In genomic region chr2L:3573172-3573755, dm6 we compare ENCODE assay signal across 5 fruit fly cellular contexts.
A peak's percentile ranks its signal among the peaks of the same experiment; 100 is the strongest.
TF ChIP-seq lines count a peak whose summit lies in the region.

No protein-coding gene starts in this region.

- TF ChIP-seq CTCF in whole organism, embryonic (GFP tag; optimal IDR thresholded peaks at IDR 0.05; lab: Kevin White, UChicago): no peak

TF ChIP-seq in whole organism, adult, 20 proteins besides CTCF, POLR2A, EP300 and RAD21 (continues in another document):
- peak; percentile 71 for TF ChIP-seq CG12768 (GFP tag; optimal IDR thresholded peaks at IDR 0.05; lab: Kevin White, UChicago)
- peak; percentile 71 for TF ChIP-seq Hr96 (GFP tag; optimal IDR thresholded peaks at IDR 0.05; lab: Kevin White, UChicago)
- TF ChIP-seq CG7101 (tag; optimal IDR thresholded peaks at IDR 0.05; lab: Kevin White, UChicago): peak; percentile 72
- no peak for TF ChIP-seq ovo (GFP tag; optimal IDR thresholded peaks at IDR 0.05; lab: Kevin White, UChicago)
- no peak for TF ChIP-seq bab1 (GFP tag; optimal IDR thresholded peaks at IDR 0.05; lab: Kevin White, UChicago)
- TF ChIP-seq pad (GFP tag; optimal IDR thresholded peaks at IDR 0.05; lab: Kevin White, UChicago): peak; percentile 7
- no peak for TF ChIP-seq CG1620 (GFP tag; optimal IDR thresholded peaks at IDR 0.05; lab: Kevin White, UChicago)
- no peak for TF ChIP-seq kay (GFP tag; lab: Kevin White, UChicago; ENCODE audit: borderline replicate concordance)
- TF ChIP-seq CG5204 (GFP tag; optimal IDR thresholded peaks at IDR 0.05; lab: Kevin White, UChicago): peak; percentile 88
- TF ChIP-seq CG14711 (tag; optimal IDR thresholded peaks at IDR 0.05; lab: Kevin White, UChicago): peak; percentile 50
- TF ChIP-seq toe (GFP tag; optimal IDR thresholded peaks at IDR 0.05; lab: Kevin White, UChicago): peak; percentile 67
- TF ChIP-seq Mnt (GFP tag; optimal IDR thresholded peaks at IDR 0.05; lab: Kevin White, UChicago): peak; percentile 48
- TF ChIP-seq cnc (optimal IDR thresholded peaks at IDR 0.05; lab: Kevin White, UChicago): no peak
- TF ChIP-seq CG33017 (tag; optimal IDR thresholded peaks at IDR 0.05; lab: Kevin White, UChicago): peak; percentile 72
- peak; percentile 67 for TF ChIP-seq CG7045 (GFP tag; optimal IDR thresholded peaks at IDR 0.05; lab: Kevin White, UChicago)
- peak; percentile 77 for TF ChIP-seq Clk (GFP tag; optimal IDR thresholded peaks at IDR 0.05; lab: Kevin White, UChicago)
- TF ChIP-seq Crg-1 (GFP tag; optimal IDR thresholded peaks at IDR 0.05; lab: Kevin White, UChicago): peak; percentile 3
- TF ChIP-seq cic (GFP tag; optimal IDR thresholded peaks at IDR 0.05; lab: Kevin White, UChicago): peak; percentile 52

TF ChIP-seq in whole organism, embryonic, 481 proteins besides CTCF, POLR2A, EP300 and RAD21 (continues in another document):
- TF ChIP-seq ro (GFP tag; IDR thresholded peaks at IDR 0.05; lab: Robert Waterston, UW): no peak
- TF ChIP-seq p53 (GFP tag; optimal IDR thresholded peaks at IDR 0.05; lab: Kevin White, UChicago): no peak
- TF ChIP-seq inv (GFP tag; IDR thresholded peaks at IDR 0.05; lab: Robert Waterston, UW; ENCODE audit: partially characterized antibody): no peak
- peak; percentile 21 for TF ChIP-seq kah (GFP tag; optimal IDR thresholded peaks at IDR 0.05; lab: Kevin White, UChicago)
- TF ChIP-seq dysf (GFP tag; IDR thresholded peaks at IDR 0.05; lab: Robert Waterston, UW): peak; percentile 79
- no peak for TF ChIP-seq CG4360 (GFP tag; IDR thresholded peaks at IDR 0.05; lab: Robert Waterston, UW)
- peak; percentile 17 for TF ChIP-seq HLH54F (GFP tag; optimal IDR thresholded peaks at IDR 0.05; lab: Kevin White, UChicago)
- peak; percentile 70 for TF ChIP-seq nerfin-1 (tag; optimal IDR thresholded peaks at IDR 0.05; lab: Kevin White, UChicago)
- TF ChIP-seq yki (optimal IDR thresholded peaks at IDR 0.05; lab: Kevin White, UChicago): no peak
- no peak for TF ChIP-seq CG11560 (tag; IDR thresholded peaks at IDR 0.05; lab: Robert Waterston, UW)
- TF ChIP-seq unc-4 (GFP tag; IDR thresholded peaks at IDR 0.05; lab: Robert Waterston, UW; ENCODE audit: partially characterized antibody): no peak
- TF ChIP-seq sens (GFP tag; lab: Kevin White, UChicago): peak; percentile 79
- TF ChIP-seq CG11085 (GFP tag; IDR thresholded peaks at IDR 0.05; lab: Robert Waterston, UW): no peak
- TF ChIP-seq CG10654 (GFP tag; optimal IDR thresholded peaks at IDR 0.05; lab: Kevin White, UChicago): peak; percentile 47
- no peak for TF ChIP-seq CG18011 (GFP tag; optimal IDR thresholded peaks at IDR 0.05; lab: Kevin White, UChicago)
- peak; percentile 66 for TF ChIP-seq shn (GFP tag; optimal IDR thresholded peaks at IDR 0.05; lab: Kevin White, UChicago)
- TF ChIP-seq CG7963 (GFP tag; IDR thresholded peaks at IDR 0.05; lab: Robert Waterston, UW; ENCODE audit: partially characterized antibody): no peak
- no peak; the same call in 1 of the 2 replicates for TF ChIP-seq Nf-YA (GFP tag; IDR thresholded peaks at IDR 0.05; lab: Robert Waterston, UW)
- TF ChIP-seq ken (GFP tag; IDR thresholded peaks at IDR 0.05; lab: Robert Waterston, UW): peak; percentile 48; the same call in 2 of the 3 replicates

TF ChIP-seq in whole organism, prepupa, 60 proteins besides CTCF, POLR2A, EP300 and RAD21 (continues in another document):
- TF ChIP-seq Sox15 (GFP tag; optimal IDR thresholded peaks at IDR 0.05; lab: Kevin White, UChicago) (peak; percentile 30), CG11294 (GFP tag; IDR thresholded peaks at IDR 0.05; lab: Robert Waterston, UW) (peak; percentile 38; the same call in 1 of the 2 replicates), eg (GFP tag; IDR thresholded peaks at IDR 0.05; lab: Robert Waterston, UW) (peak; percentile 63; the same call in 2 of the 3 replicates), CG32006 (GFP tag; optimal IDR thresholded peaks at IDR 0.05; lab: Kevin White, UChicago) (peak; percentile 60), Hr39 (GFP tag; optimal IDR thresholded peaks at IDR 0.05; lab: Kevin White, UChicago) (peak; percentile 71), acj6 (GFP tag; optimal IDR thresholded peaks at IDR 0.05; lab: Kevin White, UChicago) (peak; percentile 49), fd59A (GFP tag; optimal IDR thresholded peaks at IDR 0.05; lab: Kevin White, UChicago) (peak; percentile 25), CG6808 (GFP tag; optimal IDR thresholded peaks at IDR 0.05; lab: Kevin White, UChicago) (no peak), Lpt (GFP tag; optimal IDR thresholded peaks at IDR 0.05; lab: Kevin White, UChicago) (no peak), CG1621 (tag; optimal IDR thresholded peaks at IDR 0.05; lab: Kevin White, UChicago) (no peak), CG31627 (GFP tag; optimal IDR thresholded peaks at IDR 0.05; lab: Kevin White, UChicago) (peak; percentile 69), CG6276 (GFP tag; optimal IDR thresholded peaks at IDR 0.05; lab: Kevin White, UChicago) (no peak), Ets96B (tag; optimal IDR thresholded peaks at IDR 0.05; lab: Kevin White, UChicago) (peak; percentile 42), achi (GFP tag; optimal IDR thresholded peaks at IDR 0.05; lab: Kevin White, UChicago) (peak; percentile 22), CG16779 (tag; optimal IDR thresholded peaks at IDR 0.05; lab: Kevin White, UChicago) (no peak), CG9139 (GFP tag; optimal IDR thresholded peaks at IDR 0.05; lab: Kevin White, UChicago) (no peak), fd85E (GFP tag; optimal IDR thresholded peaks at IDR 0.05; lab: Kevin White, UChicago) (no peak), Gug (GFP tag; IDR thresholded peaks at IDR 0.05; lab: Robert Waterston, UW) (no peak), vri (GFP tag; optimal IDR thresholded peaks at IDR 0.05; lab: Kevin White, UChicago) (peak; percentile 27), Eip93F (GFP tag; optimal IDR thresholded peaks at IDR 0.05; lab: Kevin White, UChicago) (no peak)

TF ChIP-seq in whole organism, pupa, 21 proteins besides CTCF, POLR2A, EP300 and RAD21:
- TF ChIP-seq CG13204 (GFP tag; optimal IDR thresholded peaks at IDR 0.05; lab: Kevin White, UChicago) (no peak), Snoo (tag; optimal IDR thresholded peaks at IDR 0.05; lab: Kevin White, UChicago) (peak; percentile 56), CG15710 (tag; optimal IDR thresholded peaks at IDR 0.05; lab: Kevin White, UChicago) (peak; percentile 51), D1 (tag; optimal IDR thresholded peaks at IDR 0.05; lab: Kevin White, UChicago) (no peak), CG14655 (GFP tag; optimal IDR thresholded peaks at IDR 0.05; lab: Kevin White, UChicago) (peak; percentile 54), fd96Ca (GFP tag; IDR thresholded peaks at IDR 0.05; lab: Robert Waterston, UW) (no peak), CG9948 (tag; optimal IDR thresholded peaks at IDR 0.05; lab: Kevin White, UChicago) (peak; percentile 32), CG32121 (GFP tag; IDR thresholded peaks at IDR 0.05; lab: Robert Waterston, UW) (no peak), CG4496 (GFP tag; IDR thresholded peaks at IDR 0.05; lab: Robert Waterston, UW) (peak; percentile 43; the same call in 1 of the 3 replicates), rn (GFP tag; IDR thresholded peaks at IDR 0.05; lab: Robert Waterston, UW) (no peak), CG12605 (GFP tag; IDR thresholded peaks at IDR 0.05; lab: Robert Waterston, UW) (no peak), CG17806 (tag; optimal IDR thresholded peaks at IDR 0.05; lab: Kevin White, UChicago) (peak; percentile 29), Ets98B (GFP tag; IDR thresholded peaks at IDR 0.05; lab: Robert Waterston, UW) (0 out of 2 replicates have a peak, but pooled peaks have one; percentile 18), CG8301 (tag; optimal IDR thresholded peaks at IDR 0.05; lab: Kevin White, UChicago) (peak; percentile 41), Pif1B (GFP tag; optimal IDR thresholded peaks at IDR 0.05; lab: Kevin White, UChicago) (no peak), EcR (GFP tag; optimal IDR thresholded peaks at IDR 0.05; lab: Kevin White, UChicago) (no peak), CG34367 (tag; optimal IDR thresholded peaks at IDR 0.05; lab: Kevin White, UChicago) (no peak), CG10348 (GFP tag; IDR thresholded peaks at IDR 0.05; lab: Robert Waterston, UW) (no peak), gl (tag; optimal IDR thresholded peaks at IDR 0.05; lab: Kevin White, UChicago) (no peak), Pif1A (GFP tag; optimal IDR thresholded peaks at IDR 0.05; lab: Kevin White, UChicago) (peak; percentile 18), CG8159 (tag; optimal IDR thresholded peaks at IDR 0.05; lab: Kevin White, UChicago) (peak; percentile 56)

TF ChIP-seq in whole organism, wandering third instar larva, 38 proteins besides CTCF, POLR2A, EP300 and RAD21 (continues in another document):
- TF ChIP-seq foxo (GFP tag; optimal IDR thresholded peaks at IDR 0.05; lab: Kevin White, UChicago) (peak in 1 of 2 experiments; percentile 57), Rel (GFP tag; optimal IDR thresholded peaks at IDR 0.05; lab: Kevin White, UChicago) (no peak), Rel (tag; optimal IDR thresholded peaks at IDR 0.05; lab: Kevin White, UChicago) (peak; percentile 52), fru (GFP tag; optimal IDR thresholded peaks at IDR 0.05; lab: Kevin White, UChicago) (peak; percentile 47), GATAd (GFP tag; optimal IDR thresholded peaks at IDR 0.05; lab: Kevin White, UChicago) (no peak), woc (GFP tag; optimal IDR thresholded peaks at IDR 0.05; lab: Kevin White, UChicago) (no peak), Hr83 (GFP tag; optimal IDR thresholded peaks at IDR 0.05; lab: Kevin White, UChicago; ENCODE audit: poor library complexity, severe bottlenecking) (peak; percentile 61), psq (GFP tag; optimal IDR thresholded peaks at IDR 0.05; lab: Kevin White, UChicago) (peak; percentile 51), lola (GFP tag; optimal IDR thresholded peaks at IDR 0.05; lab: Kevin White, UChicago) (no peak), sage (GFP tag; optimal IDR thresholded peaks at IDR 0.05; lab: Kevin White, UChicago) (no peak), Vsx2 (GFP tag; optimal IDR thresholded peaks at IDR 0.05; lab: Kevin White, UChicago; ENCODE audit: partially characterized antibody) (no peak), dsf (GFP tag; optimal IDR thresholded peaks at IDR 0.05; lab: Kevin White, UChicago; ENCODE audit: borderline replicate concordance) (no peak), h (GFP tag; optimal IDR thresholded peaks at IDR 0.05; lab: Kevin White, UChicago) (peak; percentile 51), Hr78 (GFP tag; optimal IDR thresholded peaks at IDR 0.05; lab: Kevin White, UChicago) (no peak), Jra (GFP tag; optimal IDR thresholded peaks at IDR 0.05; lab: Kevin White, UChicago) (no peak), sv (GFP tag; optimal IDR thresholded peaks at IDR 0.05; lab: Kevin White, UChicago) (no peak), dmrt93B (GFP tag; optimal IDR thresholded peaks at IDR 0.05; lab: Kevin White, UChicago) (peak; percentile 59), CG32264 (GFP tag; optimal IDR thresholded peaks at IDR 0.05; lab: Kevin White, UChicago) (no peak), Abd-B (GFP tag; optimal IDR thresholded peaks at IDR 0.05; lab: Kevin White, UChicago) (no peak), CrebA (GFP tag; optimal IDR thresholded peaks at IDR 0.05; lab: Kevin White, UChicago; ENCODE audit: borderline replicate concordance) (no peak), pan (optimal IDR thresholded peaks at IDR 0.05; lab: Kevin White, UChicago) (no peak), Sp1 (GFP tag; optimal IDR thresholded peaks at IDR 0.05; lab: Kevin White, UChicago) (peak; percentile 59), HLH106 (tag; optimal IDR thresholded peaks at IDR 0.05; lab: Kevin White, UChicago) (peak; percentile 81)
